Worm (Caenorhabditis elegans): ENCODE measurements around the gene dac-1.

ce11 chrIII:782503-782902 lies 33.4 kb upstream of the dac-1 start:
- TF ChIP-seq ceh-13 (GFP tag; optimal IDR thresholded peaks at IDR 0.05) (no peak), scrt-1 (GFP tag; IDR thresholded peaks at IDR 0.05) (no peak), ama-1 (optimal IDR thresholded peaks at IDR 0.05) (no peak), flt-1 (GFP tag; IDR thresholded peaks at IDR 0.05) (no peak), hnd-1 (tag; optimal IDR thresholded peaks at IDR 0.05) (no peak)
